Worm (Caenorhabditis elegans) whole organism, L3 larva: Measurements from ENCODE around the gene C49C8.5.

Source experiments
- mdl-1 ChIP-seq: fragments of 150-350 bp; optimal IDR thresholded peaks from 2 replicates; lab custom pipeline; 2014; ENCODE audit warnings: missing biosample characterization, missing genetic modification characterization
- nhr-12 ChIP-seq: fragments of 150-350 bp; optimal IDR thresholded peaks from 2 replicates; lab custom pipeline; 2014; ENCODE audit warnings: missing biosample characterization, missing genetic modification characterization
- nhr-237 ChIP-seq: fragments of 150-350 bp; optimal IDR thresholded peaks from 2 replicates; lab custom pipeline; 2014; ENCODE audit warnings: missing biosample characterization, missing genetic modification characterization
- nhr-28 ChIP-seq: fragments of 150-350 bp; optimal IDR thresholded peaks from 2 replicates; lab custom pipeline; 2014; ENCODE audit warnings: missing biosample characterization, missing genetic modification characterization
- snpc-4 ChIP-seq: fragments of 150-350 bp; optimal IDR thresholded peaks from 2 replicates; lab custom pipeline; 2014; ENCODE audit warnings: missing biosample characterization, missing genetic modification characterization

DNA sequence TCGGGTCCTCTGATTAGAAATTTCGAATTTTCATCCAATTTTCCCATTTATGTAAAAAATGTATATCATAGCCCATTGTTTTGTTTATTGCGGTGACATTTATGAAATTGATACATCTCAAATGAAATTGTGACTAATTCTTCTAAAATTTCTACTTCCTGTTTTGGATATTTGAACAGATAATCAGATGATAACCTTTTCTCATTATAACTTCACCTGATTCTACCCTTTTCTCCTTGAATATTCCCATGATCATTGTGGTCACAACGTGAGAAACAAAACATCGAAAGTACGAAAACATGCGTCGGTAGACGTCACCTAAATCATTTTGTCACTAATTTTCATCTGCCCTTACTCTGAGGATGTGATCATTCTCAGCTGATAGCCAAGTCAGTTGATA lies 23.2 kb downstream of the C49C8.5 start:
- no peak for TF ChIP-seq mdl-1
- no peak for TF ChIP-seq nhr-12 (tag; lab: Kevin White, UChicago)
- TF ChIP-seq snpc-4 (tag; lab: Kevin White, UChicago) = no peak
- no peak for TF ChIP-seq nhr-237 (tag; lab: Kevin White, UChicago)
- TF ChIP-seq nhr-28 (tag; lab: Kevin White, UChicago) = no peak
